Worm (Caenorhabditis elegans) whole organism, L2 larva: Measurements from ENCODE around the gene ncs-7.
A peak's percentile ranks its signal among the peaks of the same experiment; 100 is the strongest.

Source experiments
- C34F6.9 ChIP-seq: fragments of 150-350 bp; optimal IDR thresholded peaks from 2 replicates; lab custom pipeline; 2014; ENCODE audit warnings: missing biosample characterization, missing genetic modification characterization
- F13H6.1 ChIP-seq: sonication (generic microtip); optimal IDR thresholded peaks from 2 replicates; lab custom pipeline; 2016; ENCODE audit warnings: missing genetic modification characterization, missing compliant biosample characterization
- R02D3.7 ChIP-seq: fragments of 150-350 bp; optimal IDR thresholded peaks from 2 replicates; lab custom pipeline; 2014; ENCODE audit warnings: missing biosample characterization, missing genetic modification characterization
- Y55F3AM.14 ChIP-seq: fragments of 200-800 bp; sonication (Bioruptor generic); optimal IDR thresholded peaks from 2 replicates; lab custom pipeline; 2018; ENCODE audit warnings: mild to moderate bottlenecking, missing genetic modification characterization, missing compliant biosample characterization
- ZK546.5 ChIP-seq: sonication (generic microtip); optimal IDR thresholded peaks from 2 replicates; lab custom pipeline; 2017; ENCODE audit warnings: missing biosample characterization, missing genetic modification characterization
- aly-2 ChIP-seq: fragments of 150-350 bp; optimal IDR thresholded peaks from 2 replicates; lab custom pipeline; 2014; ENCODE audit warnings: missing biosample characterization, missing genetic modification characterization
- ama-1 ChIP-seq: fragments of 150-350 bp; optimal IDR thresholded peaks from 2 replicates; lab custom pipeline; 2018; ENCODE audit warnings: inconsistent platforms
- blmp-1 ChIP-seq: sonication (generic microtip); optimal IDR thresholded peaks from 2 replicates; lab custom pipeline; 2017; ENCODE audit warnings: missing genetic modification characterization, mild to moderate bottlenecking, missing compliant biosample characterization, antibody characterized with exemption, moderate library complexity; ENCODE audit not compliant: insufficient read depth
- ceh-82 ChIP-seq: fragments of 150-350 bp; optimal IDR thresholded peaks from 2 replicates; lab custom pipeline; 2014; ENCODE audit warnings: missing biosample characterization, missing genetic modification characterization
- crh-2 ChIP-seq: sonication (generic microtip); optimal IDR thresholded peaks from 2 replicates; lab custom pipeline; 2017; ENCODE audit warnings: missing biosample characterization, missing genetic modification characterization
- dmd-4 ChIP-seq: sonication (generic microtip); optimal IDR thresholded peaks from 2 replicates; lab custom pipeline; 2017; ENCODE audit warnings: missing biosample characterization, missing genetic modification characterization
- elt-1 ChIP-seq: fragments of 150-350 bp; optimal IDR thresholded peaks from 2 replicates; lab custom pipeline; 2014; ENCODE audit warnings: missing biosample characterization, missing genetic modification characterization
- elt-3 ChIP-seq: sonication (generic microtip); optimal IDR thresholded peaks from 2 replicates; lab custom pipeline; 2017; ENCODE audit warnings: missing biosample characterization, missing genetic modification characterization
- fos-1 ChIP-seq: fragments of 150-350 bp; optimal IDR thresholded peaks from 2 replicates; lab custom pipeline; 2014; ENCODE audit warnings: missing biosample characterization, missing genetic modification characterization
- gmeb-1 ChIP-seq: fragments of 150-350 bp; optimal IDR thresholded peaks from 2 replicates; lab custom pipeline; 2014; ENCODE audit warnings: missing biosample characterization, missing genetic modification characterization
- lin-11 ChIP-seq: fragments of 150-350 bp; sonication (generic microtip); optimal IDR thresholded peaks from 2 replicates; lab custom pipeline; 2014; ENCODE audit warnings: missing biosample characterization, missing genetic modification characterization, inconsistent platforms, mixed read lengths
- lin-13 ChIP-seq: fragments of 150-350 bp; optimal IDR thresholded peaks from 2 replicates; lab custom pipeline; 2014; ENCODE audit warnings: missing biosample characterization, missing genetic modification reagents, missing genetic modification characterization
- lin-39 ChIP-seq: fragments of 150-350 bp; optimal IDR thresholded peaks from 2 replicates; lab custom pipeline; 2014; ENCODE audit warnings: missing biosample characterization, missing genetic modification reagents, missing genetic modification characterization
- lsy-2 ChIP-seq, 2 experiments: fragments of 150-350 bp in 1 of 2; sonication (generic microtip) in 1 of 2; optimal IDR thresholded peaks; 2 replicates each; lab custom pipeline; 2014 to 2017; ENCODE audit warnings: missing biosample characterization in 2 of 2, missing genetic modification characterization in 2 of 2
- mab-5 ChIP-seq: fragments of 150-350 bp; optimal IDR thresholded peaks from 2 replicates; lab custom pipeline; 2014; ENCODE audit warnings: missing biosample characterization, missing genetic modification characterization
- mbf-1 ChIP-seq: sonication (generic microtip); optimal IDR thresholded peaks from 2 replicates; lab custom pipeline; 2017; ENCODE audit warnings: missing biosample characterization, missing genetic modification characterization
- mdl-1 ChIP-seq, 2 experiments: fragments of 150-350 bp in 1 of 2; sonication (generic microtip) in 1 of 2; optimal IDR thresholded peaks; 2 replicates each; lab custom pipeline; 2017; ENCODE audit warnings: missing biosample characterization in 2 of 2, missing genetic modification characterization in 2 of 2
- nhr-10 ChIP-seq: sonication (generic microtip); optimal IDR thresholded peaks from 2 replicates; lab custom pipeline; 2017; ENCODE audit warnings: missing biosample characterization, missing genetic modification characterization
- nhr-11 ChIP-seq: fragments of 150-350 bp; optimal IDR thresholded peaks from 2 replicates; lab custom pipeline; 2014; ENCODE audit warnings: missing biosample characterization, missing genetic modification characterization
- nhr-12 ChIP-seq: fragments of 150-350 bp; optimal IDR thresholded peaks from 2 replicates; lab custom pipeline; 2014; ENCODE audit warnings: missing biosample characterization, missing genetic modification characterization
- nhr-129 ChIP-seq: fragments of 150-350 bp; optimal IDR thresholded peaks from 2 replicates; lab custom pipeline; 2014; ENCODE audit warnings: missing biosample characterization, missing genetic modification characterization
- nhr-21 ChIP-seq: fragments of 150-350 bp; optimal IDR thresholded peaks from 2 replicates; lab custom pipeline; 2014; ENCODE audit warnings: missing biosample characterization, missing genetic modification characterization
- nhr-23 ChIP-seq: fragments of 150-350 bp; optimal IDR thresholded peaks from 2 replicates; lab custom pipeline; 2014; ENCODE audit warnings: missing biosample characterization, missing genetic modification reagents, missing genetic modification characterization
- nhr-25 ChIP-seq: fragments of 150-350 bp; sonication (generic microtip); optimal IDR thresholded peaks from 3 replicates; lab custom pipeline; 2014; ENCODE audit warnings: missing biosample characterization, missing genetic modification characterization
- nhr-6 ChIP-seq: fragments of 150-350 bp; optimal IDR thresholded peaks from 2 replicates; lab custom pipeline; 2014; ENCODE audit warnings: missing biosample characterization, missing genetic modification characterization
- nhr-77 ChIP-seq: fragments of 150-350 bp; optimal IDR thresholded peaks from 2 replicates; lab custom pipeline; 2014; ENCODE audit warnings: missing biosample characterization, missing genetic modification characterization
- peb-1 ChIP-seq: fragments of 150-350 bp; optimal IDR thresholded peaks from 2 replicates; lab custom pipeline; 2014; ENCODE audit warnings: missing biosample characterization, missing genetic modification characterization
- skn-1 ChIP-seq: sonication (generic microtip); optimal IDR thresholded peaks from 2 replicates; lab custom pipeline; 2017; ENCODE audit warnings: missing biosample characterization, missing genetic modification characterization
- sma-3 ChIP-seq: sonication (generic microtip); optimal IDR thresholded peaks from 2 replicates; lab custom pipeline; 2016; ENCODE audit warnings: missing genetic modification reagents, missing genetic modification characterization, missing compliant biosample characterization
- sma-9 ChIP-seq, 2 experiments: fragments of 150-350 bp in 1 of 2; sonication (generic microtip) in 1 of 2; optimal IDR thresholded peaks; 2 replicates each; lab custom pipeline; 2014 to 2016; ENCODE audit warnings: missing genetic modification characterization in 2 of 2, mild to moderate bottlenecking in 1 of 2, missing biosample characterization in 1 of 2, missing compliant biosample characterization in 1 of 2, missing genetic modification reagents in 1 of 2, moderate library complexity in 1 of 2
- snpc-4 ChIP-seq: fragments of 150-350 bp; optimal IDR thresholded peaks from 2 replicates; lab custom pipeline; 2014; ENCODE audit warnings: missing biosample characterization, missing genetic modification characterization
- unc-55 ChIP-seq: fragments of 150-350 bp; sonication (generic microtip); optimal IDR thresholded peaks from 3 replicates; lab custom pipeline; 2014; ENCODE audit warnings: missing biosample characterization, missing genetic modification reagents, missing genetic modification characterization
- unc-62 ChIP-seq: fragments of 150-350 bp; optimal IDR thresholded peaks from 2 replicates; lab custom pipeline; 2014; ENCODE audit warnings: missing biosample characterization, missing genetic modification reagents, missing genetic modification characterization
- ztf-4 ChIP-seq: fragments of 150-350 bp; optimal IDR thresholded peaks from 2 replicates; lab custom pipeline; 2014; ENCODE audit warnings: missing biosample characterization, missing genetic modification characterization

Gene ncs-7

ce11 chrX:17601345-17601744, 13.0 kb upstream of the ncs-7 start:
- peak; percentile 17 for TF ChIP-seq gmeb-1 (tag; lab: Kevin White, UChicago)
- peak; percentile 81 for TF ChIP-seq fos-1
- peak; percentile 22 for TF ChIP-seq crh-2
- no peak for TF ChIP-seq ama-1 (lab: Kevin White, UChicago)
- no peak for TF ChIP-seq nhr-23
- TF ChIP-seq skn-1 (tag; lab: Kevin White, UChicago), result peak; percentile 0
- TF ChIP-seq sma-9 (GFP tag; optimal IDR thresholded peaks at IDR 0.05; lab: Kevin White, UChicago), result peak; percentile 41
- TF ChIP-seq sma-9 (tag; optimal IDR thresholded peaks at IDR 0.05; lab: Kevin White, UChicago), result no peak
- TF ChIP-seq lin-39 (tag; lab: Kevin White, UChicago), result no peak

- TF ChIP-seq snpc-4 (tag; lab: Kevin White, UChicago), result no peak
- no peak for TF ChIP-seq sma-3 (GFP tag; lab: Kevin White, UChicago)
- no peak for TF ChIP-seq mdl-1 (tag; optimal IDR thresholded peaks at IDR 0.05; lab: Kevin White, UChicago)
- TF ChIP-seq unc-62 (GFP tag; lab: Kevin White, UChicago), result no peak
- no peak for TF ChIP-seq lsy-2 (tag; optimal IDR thresholded peaks at IDR 0.05; lab: Kevin White, UChicago)
- no peak for TF ChIP-seq nhr-21 (tag; lab: Kevin White, UChicago)
- no peak for TF ChIP-seq aly-2 (tag; lab: Kevin White, UChicago)
- no peak for TF ChIP-seq lin-39 (tag; lab: Kevin White, UChicago)
- TF ChIP-seq R02D3.7, result no peak
- TF ChIP-seq peb-1 (tag; lab: Kevin White, UChicago), result no peak
- no peak for TF ChIP-seq mbf-1
- TF ChIP-seq nhr-10, result no peak
- no peak for TF ChIP-seq ceh-82 (tag; lab: Kevin White, UChicago)
- no peak for TF ChIP-seq nhr-12 (tag; lab: Kevin White, UChicago)
- no peak for TF ChIP-seq nhr-6
These were observed 4.4 kb upstream of the ncs-7 start, which contains the start of gene C16H3.3 for ce11 chrX:17609948-17610347. Gene C16H3.3, minus strand, starts transcription at chrX:17610048.

ce11 chrX:17610406-17610981, 3.9 kb upstream of the ncs-7 start:
- peak; percentile 59 for TF ChIP-seq fos-1
- no peak for TF ChIP-seq ceh-82 (tag; lab: Kevin White, UChicago)
- no peak for TF ChIP-seq elt-1 (tag; lab: Kevin White, UChicago)
- TF ChIP-seq dmd-4 (tag; lab: Kevin White, UChicago), result no peak
- no peak for TF ChIP-seq blmp-1
- TF ChIP-seq F13H6.1 (tag; lab: Kevin White, UChicago), result peak; percentile 35
- TF ChIP-seq lsy-2 (tag; optimal IDR thresholded peaks at IDR 0.05; lab: Kevin White, UChicago), result peak in 1 of 2 experiments; percentile 82
- peak; percentile 10 for TF ChIP-seq ztf-4 (tag; lab: Kevin White, UChicago)
- peak; percentile 16 for TF ChIP-seq lin-11 (tag; lab: Kevin White, UChicago)
- TF ChIP-seq nhr-77 (tag; lab: Kevin White, UChicago), result no peak
- TF ChIP-seq nhr-129 (tag; lab: Kevin White, UChicago), result peak; percentile 67
- no peak for TF ChIP-seq nhr-10
- TF ChIP-seq nhr-11 (tag; lab: Kevin White, UChicago), result no peak
- peak; percentile 73 for TF ChIP-seq unc-55 (GFP tag; lab: Kevin White, UChicago)
- peak; percentile 0 for TF ChIP-seq gmeb-1 (tag; lab: Kevin White, UChicago)
- TF ChIP-seq Y55F3AM.14, result no peak
- TF ChIP-seq aly-2 (tag; lab: Kevin White, UChicago), result no peak
- no peak for TF ChIP-seq snpc-4 (tag; lab: Kevin White, UChicago)
- TF ChIP-seq skn-1 (tag; lab: Kevin White, UChicago), result no peak
- TF ChIP-seq nhr-25 (tag; lab: Kevin White, UChicago), result peak; percentile 54
- TF ChIP-seq mab-5 (tag; lab: Kevin White, UChicago), result peak; percentile 11
- no peak for TF ChIP-seq elt-3 (tag; lab: Kevin White, UChicago)
- peak; percentile 71 for TF ChIP-seq crh-2
- TF ChIP-seq nhr-23, result no peak
- TF ChIP-seq ama-1 (lab: Kevin White, UChicago), result no peak
- TF ChIP-seq sma-9 (GFP tag; optimal IDR thresholded peaks at IDR 0.05; lab: Kevin White, UChicago), result peak; percentile 19
- no peak for TF ChIP-seq sma-9 (tag; optimal IDR thresholded peaks at IDR 0.05; lab: Kevin White, UChicago)
- peak; percentile 68 for TF ChIP-seq C34F6.9 (tag; lab: Kevin White, UChicago)
- peak; percentile 62 for TF ChIP-seq lin-13 (GFP tag; lab: Kevin White, UChicago)
- TF ChIP-seq ZK546.5, result no peak
- TF ChIP-seq nhr-21 (tag; lab: Kevin White, UChicago), result no peak
